Fruit fly (Drosophila melanogaster) whole organism, embryonic: ENCODE results near the gene CG15418.

Experiments used
- Adf1 ChIP-seq: fragments of 200-800 bp; sonication (Bioruptor generic); IDR thresholded peaks from 2 replicates; pipeline ENCODE4 v1.3.6; 2022; ENCODE audit warnings: missing biosample characterization, missing genetic modification characterization
- Antp ChIP-seq: fragments of 200-800 bp; sonication (Bioruptor generic); optimal IDR thresholded peaks from 3 replicates; lab custom pipeline; 2016; ENCODE audit warnings: missing biosample characterization, missing genetic modification characterization
- Atf-2 ChIP-seq: fragments of 200-800 bp; sonication (Bioruptor generic); optimal IDR thresholded peaks from 2 replicates; lab custom pipeline; 2016; ENCODE audit warnings: missing biosample characterization, missing genetic modification characterization
- Bgb ChIP-seq: fragments of 200-800 bp; sonication (Bioruptor generic); IDR thresholded peaks from 2 replicates; pipeline ENCODE4 v1.3.6; 2022; ENCODE audit warnings: missing biosample characterization, missing genetic modification characterization; ENCODE audit not compliant: partially characterized antibody
- Bteb2 ChIP-seq: fragments of 200-800 bp; sonication (Bioruptor generic); optimal IDR thresholded peaks from 2 replicates; lab custom pipeline; 2016; ENCODE audit warnings: missing biosample characterization, missing genetic modification characterization
- CG11398 ChIP-seq: fragments of 200-800 bp; sonication (Bioruptor generic); optimal IDR thresholded peaks from 2 replicates; lab custom pipeline; 2016; ENCODE audit warnings: missing biosample characterization, missing genetic modification characterization
- CG12942 ChIP-seq: fragments of 200-800 bp; sonication (Bioruptor generic); optimal IDR thresholded peaks from 3 replicates; lab custom pipeline; 2016; ENCODE audit warnings: missing biosample characterization, missing genetic modification characterization
- CG13296 ChIP-seq: fragments of 200-800 bp; sonication (Bioruptor generic); optimal IDR thresholded peaks from 3 replicates; lab custom pipeline; 2018; ENCODE audit warnings: missing biosample characterization, mild to moderate bottlenecking, missing genetic modification characterization
- CG14441 ChIP-seq: fragments of 200-800 bp; sonication (Bioruptor generic); IDR thresholded peaks from 2 replicates; pipeline ENCODE4 v1.3.6; 2022; ENCODE audit warnings: missing biosample characterization, missing genetic modification characterization
- CG14860 ChIP-seq: fragments of 200-800 bp; sonication (Bioruptor generic); IDR thresholded peaks from 3 replicates; pipeline ENCODE4 v1.3.6; 2022; ENCODE audit warnings: missing biosample characterization, missing genetic modification characterization; ENCODE audit not compliant: partially characterized antibody
- CG17802 ChIP-seq: fragments of 200-800 bp; sonication (Bioruptor generic); optimal IDR thresholded peaks from 2 replicates; lab custom pipeline; 2018; ENCODE audit warnings: missing biosample characterization, mild to moderate bottlenecking, missing genetic modification characterization, moderate library complexity
- CG2129 ChIP-seq: fragments of 200-800 bp; sonication (Bioruptor generic); IDR thresholded peaks from 2 replicates; pipeline ENCODE4 v1.3.6; 2022; ENCODE audit warnings: missing biosample characterization, missing genetic modification characterization; ENCODE audit not compliant: partially characterized antibody
- CG33213 ChIP-seq: fragments of 200-800 bp; sonication (Bioruptor generic); optimal IDR thresholded peaks from 3 replicates; lab custom pipeline; 2016; ENCODE audit warnings: missing biosample characterization, missing genetic modification characterization
- CG4820 ChIP-seq: fragments of 200-800 bp; sonication (Bioruptor generic); optimal IDR thresholded peaks from 3 replicates; lab custom pipeline; 2016; ENCODE audit warnings: missing biosample characterization, missing genetic modification characterization
- CG6854 ChIP-seq: fragments of 200-800 bp; sonication (Bioruptor generic); optimal IDR thresholded peaks from 3 replicates; lab custom pipeline; 2017; ENCODE audit warnings: missing biosample characterization, mild to moderate bottlenecking, missing genetic modification characterization
- CG7372 ChIP-seq: fragments of 200-800 bp; sonication (Bioruptor generic); IDR thresholded peaks from 2 replicates; pipeline ENCODE4 v1.3.6; 2022; ENCODE audit warnings: missing biosample characterization, missing genetic modification characterization
- CG7928 ChIP-seq: fragments of 200-800 bp; sonication (Bioruptor generic); optimal IDR thresholded peaks from 2 replicates; lab custom pipeline; 2017; ENCODE audit warnings: missing biosample characterization, mild to moderate bottlenecking, missing genetic modification characterization
- CG9437 ChIP-seq: fragments of 200-800 bp; sonication (Bioruptor generic); optimal IDR thresholded peaks from 2 replicates; lab custom pipeline; 2018; ENCODE audit warnings: missing biosample characterization, mild to moderate bottlenecking, missing genetic modification characterization
- CG9932 ChIP-seq: fragments of 200-800 bp; sonication (Bioruptor generic); IDR thresholded peaks from 2 replicates; pipeline ENCODE4 v1.3.6; 2022; ENCODE audit warnings: missing biosample characterization, missing genetic modification characterization
- Ets65A ChIP-seq: fragments of 200-800 bp; sonication (Bioruptor generic); peaks from one replicate; lab custom pipeline; 2016; ENCODE audit warnings: missing biosample characterization, missing genetic modification characterization
- Fer1 ChIP-seq: fragments of 200-800 bp; sonication (Bioruptor generic); optimal IDR thresholded peaks from 2 replicates; lab custom pipeline; 2017; ENCODE audit warnings: missing biosample characterization, mild to moderate bottlenecking, missing genetic modification characterization
- Fer2 ChIP-seq: fragments of 200-800 bp; sonication (Bioruptor generic); optimal IDR thresholded peaks from 2 replicates; lab custom pipeline; 2018; ENCODE audit warnings: missing biosample characterization, mild to moderate bottlenecking, missing genetic modification characterization, moderate library complexity
- GATAe ChIP-seq: fragments of 200-800 bp; sonication (Bioruptor generic); conservative IDR thresholded peaks from 2 replicates; pipeline ENCODE4 v1.3.6; 2022; ENCODE audit warnings: missing biosample characterization, missing genetic modification characterization
- HLH54F ChIP-seq: fragments of 200-800 bp; sonication (Bioruptor generic); optimal IDR thresholded peaks from 3 replicates; lab custom pipeline; 2016; ENCODE audit warnings: missing biosample characterization, missing genetic modification characterization
- HLHmδ ChIP-seq: fragments of 200-800 bp; sonication (Bioruptor generic); optimal IDR thresholded peaks from 2 replicates; lab custom pipeline; 2018; ENCODE audit warnings: missing biosample characterization, mild to moderate bottlenecking, missing genetic modification characterization, moderate library complexity
- Hr51 ChIP-seq, 2 experiments: fragments of 200-800 bp; sonication (Bioruptor generic); optimal IDR thresholded peaks; 2 replicates in 1 of 2; 3 replicates in 1 of 2; lab custom pipeline; 2016 to 2018; ENCODE audit warnings: missing biosample characterization in 2 of 2, missing genetic modification characterization in 2 of 2, mild to moderate bottlenecking in 1 of 2, moderate library complexity in 1 of 2
- MESR4 ChIP-seq: fragments of 200-800 bp; sonication (Bioruptor generic); optimal IDR thresholded peaks from 2 replicates; lab custom pipeline; 2018; ENCODE audit warnings: missing biosample characterization, mild to moderate bottlenecking, missing genetic modification characterization, moderate library complexity
- NC2α ChIP-seq: fragments of 200-800 bp; sonication (Bioruptor generic); optimal IDR thresholded peaks from 2 replicates; lab custom pipeline; 2016; ENCODE audit warnings: missing biosample characterization, missing genetic modification characterization
- NK7.1 ChIP-seq: fragments of 200-800 bp; sonication (Bioruptor generic); optimal IDR thresholded peaks from 3 replicates; lab custom pipeline; 2016; ENCODE audit warnings: missing biosample characterization, missing genetic modification characterization
- Poxn ChIP-seq: fragments of 200-800 bp; sonication (Bioruptor generic); IDR thresholded peaks from 2 replicates; pipeline ENCODE4 v1.3.6; 2022; ENCODE audit warnings: missing biosample characterization, missing genetic modification characterization
- Rfx ChIP-seq: fragments of 200-800 bp; sonication (Bioruptor generic); IDR thresholded peaks from 2 replicates; pipeline ENCODE4 v1.3.6; 2022; ENCODE audit warnings: missing biosample characterization, missing genetic modification characterization
- Side ChIP-seq: fragments of 200-800 bp; sonication (Bioruptor generic); optimal IDR thresholded peaks from 2 replicates; lab custom pipeline; 2016; ENCODE audit warnings: missing biosample characterization, missing genetic modification characterization
- ac ChIP-seq: fragments of 200-800 bp; sonication (Bioruptor generic); optimal IDR thresholded peaks from 3 replicates; lab custom pipeline; 2017; ENCODE audit warnings: missing biosample characterization, mild to moderate bottlenecking, missing genetic modification characterization
- ase ChIP-seq: fragments of 200-800 bp; sonication (Bioruptor generic); IDR thresholded peaks from 3 replicates; pipeline ENCODE4 v1.3.6; 2022; ENCODE audit warnings: missing biosample characterization, missing genetic modification characterization
- chinmo ChIP-seq: fragments of 200-800 bp; sonication (Bioruptor generic); IDR thresholded peaks from 4 replicates; pipeline ENCODE4 v1.3.6; 2022; ENCODE audit warnings: missing biosample characterization, missing genetic modification characterization; ENCODE audit not compliant: partially characterized antibody
- fd3F ChIP-seq: fragments of 200-800 bp; sonication (Bioruptor generic); optimal IDR thresholded peaks from 2 replicates; lab custom pipeline; 2018; ENCODE audit warnings: missing biosample characterization, mild to moderate bottlenecking, missing genetic modification characterization, moderate library complexity
- hbn ChIP-seq: fragments of 200-800 bp; sonication (Bioruptor generic); IDR thresholded peaks from 2 replicates; pipeline ENCODE4 v1.3.6; 2022; ENCODE audit warnings: missing biosample characterization, missing genetic modification characterization; ENCODE audit not compliant: partially characterized antibody
- odd ChIP-seq: fragments of 200-800 bp; sonication (Bioruptor generic); optimal IDR thresholded peaks from 2 replicates; lab custom pipeline; 2017; ENCODE audit warnings: missing biosample characterization, mild to moderate bottlenecking, missing genetic modification characterization
- pum ChIP-seq: fragments of 200-800 bp; sonication (Bioruptor generic); optimal IDR thresholded peaks from 2 replicates; lab custom pipeline; 2016; ENCODE audit warnings: missing biosample characterization, missing genetic modification characterization
- slou ChIP-seq: fragments of 200-800 bp; sonication (Bioruptor generic); optimal IDR thresholded peaks from 3 replicates; lab custom pipeline; 2016; ENCODE audit warnings: missing biosample characterization, missing genetic modification characterization
- sug ChIP-seq: fragments of 200-800 bp; optimal IDR thresholded peaks from 2 replicates; lab custom pipeline; 2019; ENCODE audit warnings: missing biosample characterization, mild to moderate bottlenecking, missing genetic modification characterization, moderate library complexity
- tgo ChIP-seq: fragments of 200-800 bp; sonication (Bioruptor generic); IDR thresholded peaks from 3 replicates; pipeline ENCODE4 v1.3.6; 2022; ENCODE audit warnings: missing biosample characterization, missing genetic modification characterization
- tll ChIP-seq, 2 experiments: fragments of 200-800 bp in 1 of 2; fragments of >200 bp in 1 of 2; sonication (Bioruptor generic) in 1 of 2; optimal IDR thresholded peaks; 2 replicates each; lab custom pipeline; 2017 to 2019; ENCODE audit warnings: missing biosample characterization in 2 of 2, missing genetic modification characterization in 2 of 2, mild to moderate bottlenecking in 1 of 2, moderate library complexity in 1 of 2
- toy ChIP-seq: fragments of 200-800 bp; sonication (Bioruptor generic); IDR thresholded peaks from 2 replicates; pipeline ENCODE4 v1.3.6; 2022; ENCODE audit warnings: missing biosample characterization, missing genetic modification characterization
- tx ChIP-seq: fragments of 200-800 bp; sonication (Bioruptor generic); optimal IDR thresholded peaks from 2 replicates; lab custom pipeline; 2016; ENCODE audit warnings: missing biosample characterization, missing genetic modification characterization
- vfl ChIP-seq: fragments of 200-800 bp; sonication (Bioruptor generic); optimal IDR thresholded peaks from 2 replicates; lab custom pipeline; 2016; ENCODE audit warnings: missing biosample characterization, missing genetic modification characterization
- zen ChIP-seq: fragments of 200-800 bp; sonication (Bioruptor generic); optimal IDR thresholded peaks from 3 replicates; lab custom pipeline; 2018; ENCODE audit warnings: missing biosample characterization, mild to moderate bottlenecking, missing genetic modification characterization, moderate library complexity
- zen2 ChIP-seq: fragments of 200-800 bp; sonication (Bioruptor generic); IDR thresholded peaks from 3 replicates; pipeline ENCODE4 v1.3.6; 2022; ENCODE audit warnings: missing biosample characterization, missing genetic modification characterization; ENCODE audit not compliant: partially characterized antibody
- zfh1 ChIP-seq: fragments of 200-800 bp; sonication (Bioruptor generic); IDR thresholded peaks from 3 replicates; pipeline ENCODE4 v1.3.6; 2022; ENCODE audit warnings: missing biosample characterization, missing genetic modification characterization

Gene CG15418

DNA sequence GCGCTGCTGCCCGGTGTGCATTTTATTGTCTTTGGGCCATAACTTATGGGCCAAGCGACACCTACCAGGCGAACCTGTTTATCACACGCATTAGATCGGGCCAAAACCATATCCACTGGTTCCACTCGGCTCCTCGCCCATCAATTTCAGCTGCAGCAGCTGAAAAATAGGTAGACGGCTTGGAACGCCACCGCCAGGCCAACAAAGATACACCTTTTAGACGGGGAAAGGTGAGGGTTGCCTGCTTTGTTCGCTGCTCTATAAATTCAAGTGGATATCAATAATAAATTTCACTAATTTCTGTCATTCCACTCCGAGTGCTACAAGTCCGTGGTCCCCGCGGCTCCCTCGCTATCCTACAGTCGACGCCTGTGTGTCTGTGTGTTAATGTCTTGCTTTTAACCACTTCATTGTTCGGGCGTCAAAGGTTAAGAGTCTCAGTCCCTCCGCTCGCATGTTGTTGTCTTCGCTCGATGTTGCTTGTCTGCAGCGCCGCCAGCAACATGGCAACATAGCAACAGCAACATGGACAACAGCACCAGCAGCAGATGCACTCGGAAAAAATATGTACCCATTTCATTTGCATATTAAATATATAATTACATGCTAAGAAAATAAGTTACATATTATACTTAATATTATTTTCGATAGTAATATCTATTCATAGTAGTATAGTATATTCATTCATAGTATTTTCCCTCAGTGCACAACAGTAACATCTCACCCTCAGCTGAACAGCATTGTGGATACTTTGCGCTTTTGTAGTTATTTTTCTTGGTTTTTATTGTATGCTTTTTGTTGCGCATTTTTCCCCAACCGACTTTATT is 33.4 kb downstream of the CG15418 start (continued):
- peak; percentile 73 for TF ChIP-seq Ets65A (GFP tag; lab: Kevin White, UChicago)
- TF ChIP-seq Side = no peak
- TF ChIP-seq zfh1 = peak; percentile 93
- TF ChIP-seq chinmo (GFP tag; lab: Robert Waterston, UW) = 0 out of 4 replicates have a peak, but pooled peaks have one; percentile 51
- TF ChIP-seq CG2129 (GFP tag; lab: Robert Waterston, UW) = no peak
- TF ChIP-seq odd (GFP tag; lab: Kevin White, UChicago) = peak; percentile 92
- no peak for TF ChIP-seq toy (GFP tag; lab: Robert Waterston, UW)
- TF ChIP-seq tx (GFP tag; lab: Kevin White, UChicago) = no peak
- TF ChIP-seq NC2α (GFP tag; lab: Kevin White, UChicago) = no peak
- TF ChIP-seq CG17802 (tag; lab: Kevin White, UChicago) = peak; percentile 9
- no peak for TF ChIP-seq MESR4 (GFP tag; lab: Kevin White, UChicago)
- TF ChIP-seq CG7372 (GFP tag; lab: Robert Waterston, UW) = peak; percentile 58; the same call in 1 of the 2 replicates
- no peak for TF ChIP-seq hbn
- TF ChIP-seq vfl (GFP tag; lab: Kevin White, UChicago) = no peak
- TF ChIP-seq HLHmδ (GFP tag; lab: Kevin White, UChicago) = no peak
- TF ChIP-seq Poxn = no peak
- peak; percentile 76 for TF ChIP-seq CG4820
- no peak for TF ChIP-seq CG9932 (GFP tag; lab: Robert Waterston, UW)
- TF ChIP-seq Rfx = peak; percentile 40; the same call in 1 of the 2 replicates
- peak; percentile 63 for TF ChIP-seq CG9437 (GFP tag; lab: Kevin White, UChicago)
- no peak for TF ChIP-seq CG6854 (GFP tag; lab: Kevin White, UChicago)
- TF ChIP-seq tll (GFP tag; optimal IDR thresholded peaks at IDR 0.05; lab: Kevin White, UChicago) = peak in 1 of 2 experiments; percentile 27
- TF ChIP-seq zen2 (GFP tag; lab: Robert Waterston, UW) = no peak
- TF ChIP-seq Hr51 (GFP tag; optimal IDR thresholded peaks at IDR 0.05; lab: Kevin White, UChicago) = peak in 1 of 2 experiments; percentile 85
- TF ChIP-seq ase (GFP tag; lab: Robert Waterston, UW) = peak; percentile 60; the same call in 2 of the 3 replicates
- no peak for TF ChIP-seq CG11398
- peak; percentile 16 for TF ChIP-seq Fer2
- no peak for TF ChIP-seq CG33213 (GFP tag; lab: Kevin White, UChicago)
- TF ChIP-seq Bteb2 (GFP tag; lab: Kevin White, UChicago) = no peak
- TF ChIP-seq zen = peak; percentile 88
- no peak for TF ChIP-seq CG7928
- no peak for TF ChIP-seq Atf-2 (GFP tag; lab: Kevin White, UChicago)
- peak; percentile 43 for TF ChIP-seq slou (GFP tag; lab: Kevin White, UChicago)
- no peak for TF ChIP-seq NK7.1 (GFP tag; lab: Kevin White, UChicago)
- peak; percentile 84 for TF ChIP-seq tgo
- TF ChIP-seq CG14441 (GFP tag; lab: Robert Waterston, UW) = peak; percentile 72
- no peak for TF ChIP-seq Bgb (GFP tag; lab: Robert Waterston, UW)
- no peak for TF ChIP-seq Fer1 (GFP tag; lab: Kevin White, UChicago)
- TF ChIP-seq Adf1 (GFP tag; lab: Robert Waterston, UW) = no peak
- peak; percentile 75 for TF ChIP-seq CG12942 (GFP tag; lab: Kevin White, UChicago)
- TF ChIP-seq CG13296 (GFP tag; lab: Kevin White, UChicago) = peak; percentile 46
- TF ChIP-seq CG14860 = no peak
- no peak for TF ChIP-seq GATAe (GFP tag; lab: Robert Waterston, UW)
- TF ChIP-seq HLH54F (GFP tag; lab: Kevin White, UChicago) = no peak
- peak; percentile 45 for TF ChIP-seq fd3F (GFP tag; lab: Kevin White, UChicago)
- TF ChIP-seq sug (tag; lab: Kevin White, UChicago) = peak; percentile 10
- TF ChIP-seq Antp (GFP tag; lab: Kevin White, UChicago) = no peak
- TF ChIP-seq pum (GFP tag; lab: Kevin White, UChicago) = no peak
- peak; percentile 99 for TF ChIP-seq ac (GFP tag; lab: Kevin White, UChicago)
